Fruit fly (Drosophila melanogaster): ENCODE measurements around the gene Dlip1.

The Dlip1 gene

dm6 chrX:9119671-9120364 lies 38.6 kb upstream of the Dlip1 start:
- TF ChIP-seq Hr96 (GFP tag; optimal IDR thresholded peaks at IDR 0.05) (no peak), CG7101 (tag; optimal IDR thresholded peaks at IDR 0.05) (no peak), tj (GFP tag; optimal IDR thresholded peaks at IDR 0.05) (no peak), CG1620 (GFP tag; optimal IDR thresholded peaks at IDR 0.05) (no peak), CG11617 (GFP tag; optimal IDR thresholded peaks at IDR 0.05) (no peak), cic (GFP tag; optimal IDR thresholded peaks at IDR 0.05) (no peak), kay (GFP tag; ENCODE audit: borderline replicate concordance) (no peak), CG12768 (GFP tag; optimal IDR thresholded peaks at IDR 0.05) (no peak), CG5204 (GFP tag; optimal IDR thresholded peaks at IDR 0.05) (no peak), Mnt (GFP tag; optimal IDR thresholded peaks at IDR 0.05) (no peak)

- TF ChIP-seq bab1 (GFP tag; optimal IDR thresholded peaks at IDR 0.05) (peak; percentile 17), CG12768 (GFP tag; optimal IDR thresholded peaks at IDR 0.05) (no peak), CG14711 (tag; optimal IDR thresholded peaks at IDR 0.05) (peak; percentile 32), CG5204 (GFP tag; optimal IDR thresholded peaks at IDR 0.05) (no peak)
Observed at dm6 chrX:9120828-9121754, 37.3 kb upstream of the Dlip1 start.

- TF ChIP-seq CG33017 (tag; optimal IDR thresholded peaks at IDR 0.05) (no peak), CG5204 (GFP tag; optimal IDR thresholded peaks at IDR 0.05) (no peak), Crg-1 (GFP tag; optimal IDR thresholded peaks at IDR 0.05) (no peak), Hr96 (GFP tag; optimal IDR thresholded peaks at IDR 0.05) (no peak), Mnt (GFP tag; optimal IDR thresholded peaks at IDR 0.05) (no peak), ovo (GFP tag; optimal IDR thresholded peaks at IDR 0.05) (no peak), CG7045 (GFP tag; optimal IDR thresholded peaks at IDR 0.05) (no peak), cnc (optimal IDR thresholded peaks at IDR 0.05) (no peak), CG1620 (GFP tag; optimal IDR thresholded peaks at IDR 0.05) (no peak), CG11617 (GFP tag; optimal IDR thresholded peaks at IDR 0.05) (no peak), CG7101 (tag; optimal IDR thresholded peaks at IDR 0.05) (no peak), pad (GFP tag; optimal IDR thresholded peaks at IDR 0.05) (no peak), toe (GFP tag; optimal IDR thresholded peaks at IDR 0.05) (no peak), CG14711 (tag; optimal IDR thresholded peaks at IDR 0.05) (no peak), kay (GFP tag; ENCODE audit: borderline replicate concordance) (no peak), Clk (GFP tag; optimal IDR thresholded peaks at IDR 0.05) (no peak), cic (GFP tag; optimal IDR thresholded peaks at IDR 0.05) (no peak), tj (GFP tag; optimal IDR thresholded peaks at IDR 0.05) (no peak), bab1 (GFP tag; optimal IDR thresholded peaks at IDR 0.05) (no peak), CG12768 (GFP tag; optimal IDR thresholded peaks at IDR 0.05) (no peak)
Observed at dm6 chrX:9122492-9122891, 35.9 kb upstream of the Dlip1 start.

dm6 chrX:9127264-9128011 lies 31.0 kb upstream of the Dlip1 start:
- TF ChIP-seq CG12768 (GFP tag; optimal IDR thresholded peaks at IDR 0.05) (no peak), CG1620 (GFP tag; optimal IDR thresholded peaks at IDR 0.05) (no peak), kay (GFP tag; ENCODE audit: borderline replicate concordance) (no peak), CG5204 (GFP tag; optimal IDR thresholded peaks at IDR 0.05) (no peak), CG7045 (GFP tag; optimal IDR thresholded peaks at IDR 0.05) (no peak), Clk (GFP tag; optimal IDR thresholded peaks at IDR 0.05) (no peak), Hr96 (GFP tag; optimal IDR thresholded peaks at IDR 0.05) (no peak), CG11617 (GFP tag; optimal IDR thresholded peaks at IDR 0.05) (no peak), cic (GFP tag; optimal IDR thresholded peaks at IDR 0.05) (no peak), pad (GFP tag; optimal IDR thresholded peaks at IDR 0.05) (no peak), Mnt (GFP tag; optimal IDR thresholded peaks at IDR 0.05) (no peak), cnc (optimal IDR thresholded peaks at IDR 0.05) (no peak), Crg-1 (GFP tag; optimal IDR thresholded peaks at IDR 0.05) (no peak), ovo (GFP tag; optimal IDR thresholded peaks at IDR 0.05) (no peak), CG7101 (tag; optimal IDR thresholded peaks at IDR 0.05) (no peak), CG14711 (tag; optimal IDR thresholded peaks at IDR 0.05) (no peak), toe (GFP tag; optimal IDR thresholded peaks at IDR 0.05) (no peak), tj (GFP tag; optimal IDR thresholded peaks at IDR 0.05) (no peak), bab1 (GFP tag; optimal IDR thresholded peaks at IDR 0.05) (no peak), CG33017 (tag; optimal IDR thresholded peaks at IDR 0.05) (no peak)

dm6 chrX:9128012-9128280 lies 30.5 kb upstream of the Dlip1 start:
- TF ChIP-seq Crg-1 (GFP tag; optimal IDR thresholded peaks at IDR 0.05) (no peak), pad (GFP tag; optimal IDR thresholded peaks at IDR 0.05) (no peak), Mnt (GFP tag; optimal IDR thresholded peaks at IDR 0.05) (no peak), CG7045 (GFP tag; optimal IDR thresholded peaks at IDR 0.05) (no peak), toe (GFP tag; optimal IDR thresholded peaks at IDR 0.05) (no peak), bab1 (GFP tag; optimal IDR thresholded peaks at IDR 0.05) (no peak), CG5204 (GFP tag; optimal IDR thresholded peaks at IDR 0.05) (no peak)

dm6 chrX:9129436-9129835 lies 29.0 kb upstream of the Dlip1 start:
- TF ChIP-seq kay (GFP tag; ENCODE audit: borderline replicate concordance) (no peak), CG11617 (GFP tag; optimal IDR thresholded peaks at IDR 0.05) (no peak), CG5204 (GFP tag; optimal IDR thresholded peaks at IDR 0.05) (no peak), CG14711 (tag; optimal IDR thresholded peaks at IDR 0.05) (no peak), toe (GFP tag; optimal IDR thresholded peaks at IDR 0.05) (no peak), CG33017 (tag; optimal IDR thresholded peaks at IDR 0.05) (no peak), Hr96 (GFP tag; optimal IDR thresholded peaks at IDR 0.05) (no peak), Crg-1 (GFP tag; optimal IDR thresholded peaks at IDR 0.05) (no peak), ovo (GFP tag; optimal IDR thresholded peaks at IDR 0.05) (no peak), CG7101 (tag; optimal IDR thresholded peaks at IDR 0.05) (no peak)
